Fruit fly (Drosophila melanogaster): Measurements from ENCODE around the gene CG3699.

dm6 chrX:921359-921758, 25.9 kb downstream of the CG3699 start:
- no peak for TF ChIP-seq CG8301 (tag; optimal IDR thresholded peaks at IDR 0.05)
- TF ChIP-seq EcR (GFP tag; optimal IDR thresholded peaks at IDR 0.05): no peak
- TF ChIP-seq fd96Ca (GFP tag; IDR thresholded peaks at IDR 0.05): no peak
- no peak for TF ChIP-seq Pif1B (GFP tag; optimal IDR thresholded peaks at IDR 0.05)
- no peak for TF ChIP-seq Pif1A (GFP tag; optimal IDR thresholded peaks at IDR 0.05)
- no peak for TF ChIP-seq CG17806 (tag; optimal IDR thresholded peaks at IDR 0.05)
- no peak for TF ChIP-seq CG4496 (GFP tag; IDR thresholded peaks at IDR 0.05)

All from whole organism, pupa.